Fruit fly (Drosophila melanogaster) whole organism, embryonic: ENCODE results near the gene CG10730.

Experiments used
- ATbp ChIP-seq: fragments of 200-800 bp; sonication (Bioruptor generic); optimal IDR thresholded peaks from 2 replicates; lab custom pipeline; 2017; ENCODE audit warnings: missing biosample characterization, mild to moderate bottlenecking, missing genetic modification characterization, missing genetic modification reagents
- Aef1 ChIP-seq: fragments of 200-800 bp; sonication (Bioruptor generic); IDR thresholded peaks from 3 replicates; pipeline ENCODE4 v1.3.6; 2022; ENCODE audit warnings: missing biosample characterization, missing genetic modification characterization
- Atf3 ChIP-seq: fragments of 200-800 bp; sonication (Bioruptor generic); optimal IDR thresholded peaks from 3 replicates; lab custom pipeline; 2016; ENCODE audit warnings: missing biosample characterization, missing genetic modification characterization
- Bdp1 ChIP-seq: fragments of 200-800 bp; sonication (Bioruptor generic); optimal IDR thresholded peaks from 3 replicates; lab custom pipeline; 2016; ENCODE audit warnings: missing biosample characterization, missing genetic modification characterization
- CG12104 ChIP-seq: fragments of 200-800 bp; sonication (Bioruptor generic); optimal IDR thresholded peaks from 3 replicates; lab custom pipeline; 2016; ENCODE audit warnings: missing biosample characterization, missing genetic modification characterization
- CG12659 ChIP-seq: fragments of 200-800 bp; sonication (Bioruptor generic); optimal IDR thresholded peaks from 3 replicates; lab custom pipeline; 2017; ENCODE audit warnings: mild to moderate bottlenecking, missing biosample characterization, missing genetic modification reagents, missing genetic modification characterization
- CG13296 ChIP-seq: fragments of 200-800 bp; sonication (Bioruptor generic); optimal IDR thresholded peaks from 3 replicates; lab custom pipeline; 2018; ENCODE audit warnings: missing biosample characterization, mild to moderate bottlenecking, missing genetic modification characterization
- CG14860 ChIP-seq: fragments of 200-800 bp; sonication (Bioruptor generic); IDR thresholded peaks from 3 replicates; pipeline ENCODE4 v1.3.6; 2022; ENCODE audit warnings: missing biosample characterization, missing genetic modification characterization; ENCODE audit not compliant: partially characterized antibody
- CG16863 ChIP-seq: fragments of 200-800 bp; sonication (Bioruptor generic); optimal IDR thresholded peaks from 3 replicates; lab custom pipeline; 2016; ENCODE audit warnings: missing biosample characterization, missing genetic modification characterization
- CG17361 ChIP-seq: fragments of 200-800 bp; sonication (Bioruptor generic); IDR thresholded peaks from 3 replicates; pipeline ENCODE4 v1.3.6; 2022; ENCODE audit warnings: missing biosample characterization, missing genetic modification characterization
- CG17385 ChIP-seq: fragments of 200-800 bp; sonication (Bioruptor generic); optimal IDR thresholded peaks from 3 replicates; lab custom pipeline; 2018; ENCODE audit warnings: missing biosample characterization, mild to moderate bottlenecking, missing genetic modification characterization
- CG17568 ChIP-seq: fragments of 200-800 bp; sonication (Bioruptor generic); optimal IDR thresholded peaks from 2 replicates; lab custom pipeline; 2018; ENCODE audit warnings: missing biosample characterization, mild to moderate bottlenecking, missing genetic modification characterization, moderate library complexity
- CG2129 ChIP-seq: fragments of 200-800 bp; sonication (Bioruptor generic); IDR thresholded peaks from 2 replicates; pipeline ENCODE4 v1.3.6; 2022; ENCODE audit warnings: missing biosample characterization, missing genetic modification characterization; ENCODE audit not compliant: partially characterized antibody
- CG2712 ChIP-seq: fragments of 200-800 bp; optimal IDR thresholded peaks from 3 replicates; lab custom pipeline; 2019; ENCODE audit warnings: missing biosample characterization, mild to moderate bottlenecking, missing genetic modification characterization, moderate library complexity
- CG30020 ChIP-seq: fragments of 200-800 bp; optimal IDR thresholded peaks from 2 replicates; lab custom pipeline; 2019; ENCODE audit warnings: missing biosample characterization, mild to moderate bottlenecking, missing genetic modification characterization, moderate library complexity
- CG33213 ChIP-seq: fragments of 200-800 bp; sonication (Bioruptor generic); optimal IDR thresholded peaks from 3 replicates; lab custom pipeline; 2016; ENCODE audit warnings: missing biosample characterization, missing genetic modification characterization
- CG42726 ChIP-seq: fragments of 200-800 bp; sonication (Bioruptor generic); IDR thresholded peaks from 2 replicates; pipeline ENCODE4 v1.3.6; 2022; ENCODE audit warnings: missing biosample characterization, missing genetic modification characterization; ENCODE audit not compliant: partially characterized antibody
- CG4617 ChIP-seq: fragments of 200-800 bp; sonication (Bioruptor generic); optimal IDR thresholded peaks from 3 replicates; lab custom pipeline; 2016; ENCODE audit warnings: missing biosample characterization, missing genetic modification characterization, borderline replicate concordance
- CG5245 ChIP-seq: fragments of 200-800 bp; sonication (Bioruptor generic); optimal IDR thresholded peaks from 3 replicates; lab custom pipeline; 2016; ENCODE audit warnings: missing biosample characterization, missing genetic modification characterization
- CG7372 ChIP-seq: fragments of 200-800 bp; sonication (Bioruptor generic); IDR thresholded peaks from 2 replicates; pipeline ENCODE4 v1.3.6; 2022; ENCODE audit warnings: missing biosample characterization, missing genetic modification characterization
- CG8281 ChIP-seq: fragments of 200-800 bp; sonication (Bioruptor generic); optimal IDR thresholded peaks from 2 replicates; lab custom pipeline; 2018; ENCODE audit warnings: missing biosample characterization, mild to moderate bottlenecking, missing genetic modification characterization, moderate library complexity
- CG8359 ChIP-seq: fragments of 200-800 bp; sonication (Bioruptor generic); optimal IDR thresholded peaks from 2 replicates; lab custom pipeline; 2017; ENCODE audit warnings: missing biosample characterization, mild to moderate bottlenecking, missing genetic modification characterization, borderline replicate concordance
- CG9876 ChIP-seq: fragments of 200-800 bp; sonication (Bioruptor generic); optimal IDR thresholded peaks from 2 replicates; lab custom pipeline; 2016; ENCODE audit warnings: missing biosample characterization, missing genetic modification characterization
- Chrac-16 ChIP-seq: fragments of 200-800 bp; sonication (Bioruptor generic); optimal IDR thresholded peaks from 3 replicates; lab custom pipeline; 2016; ENCODE audit warnings: missing biosample characterization, missing genetic modification characterization
- Dad ChIP-seq: fragments of 200-800 bp; sonication (Bioruptor generic); optimal IDR thresholded peaks from 3 replicates; lab custom pipeline; 2016; ENCODE audit warnings: missing biosample characterization, missing genetic modification characterization
- Eip74EF ChIP-seq, 2 experiments: fragments of 200-800 bp in 1 of 2; fragments of >200 bp in 1 of 2; sonication (Bioruptor generic) in 1 of 2; optimal IDR thresholded peaks; 2 replicates each; lab custom pipeline; 2017 to 2019; ENCODE audit warnings: missing biosample characterization in 2 of 2, missing genetic modification characterization in 2 of 2, mild to moderate bottlenecking in 1 of 2, moderate library complexity in 1 of 2
- Ets97D ChIP-seq: fragments of 200-800 bp; sonication (Bioruptor generic); optimal IDR thresholded peaks from 3 replicates; lab custom pipeline; 2016; ENCODE audit warnings: missing biosample characterization, missing genetic modification characterization
- Hey ChIP-seq: fragments of 200-800 bp; sonication (Bioruptor generic); optimal IDR thresholded peaks from 3 replicates; lab custom pipeline; 2018; ENCODE audit warnings: missing biosample characterization, mild to moderate bottlenecking, missing genetic modification characterization
- MESR4 ChIP-seq: fragments of 200-800 bp; sonication (Bioruptor generic); optimal IDR thresholded peaks from 2 replicates; lab custom pipeline; 2018; ENCODE audit warnings: missing biosample characterization, mild to moderate bottlenecking, missing genetic modification characterization, moderate library complexity
- PHDP ChIP-seq: fragments of 200-800 bp; sonication (Bioruptor generic); optimal IDR thresholded peaks from 3 replicates; lab custom pipeline; 2018; ENCODE audit warnings: missing biosample characterization, mild to moderate bottlenecking, missing genetic modification characterization, moderate library complexity
- ab ChIP-seq: fragments of 200-800 bp; sonication (Bioruptor generic); optimal IDR thresholded peaks from 2 replicates; lab custom pipeline; 2016; ENCODE audit warnings: missing biosample characterization, missing genetic modification characterization
- al ChIP-seq: fragments of 200-800 bp; sonication (Bioruptor generic); IDR thresholded peaks from 2 replicates; pipeline ENCODE4 v1.3.6; 2022; ENCODE audit warnings: missing biosample characterization, missing genetic modification characterization
- bcd ChIP-seq: fragments of 200-800 bp; sonication (Bioruptor generic); optimal IDR thresholded peaks from 2 replicates; lab custom pipeline; 2017; ENCODE audit warnings: missing biosample characterization, mild to moderate bottlenecking, missing genetic modification characterization
- bigmax ChIP-seq: fragments of 200-800 bp; sonication (Bioruptor generic); optimal IDR thresholded peaks from 2 replicates; lab custom pipeline; 2018; ENCODE audit warnings: missing biosample characterization, mild to moderate bottlenecking, missing genetic modification characterization
- chif ChIP-seq, 2 experiments: fragments of 200-800 bp; sonication (Bioruptor generic); optimal IDR thresholded peaks; 3 replicates each; lab custom pipeline; 2016; ENCODE audit warnings: missing biosample characterization in 2 of 2, missing genetic modification characterization in 2 of 2
- corto ChIP-seq: fragments of 200-800 bp; sonication (Bioruptor generic); optimal IDR thresholded peaks from 2 replicates; lab custom pipeline; 2016; ENCODE audit warnings: missing biosample characterization, mild to moderate bottlenecking, missing genetic modification characterization, moderate library complexity
- ewg ChIP-seq: fragments of 200-800 bp; sonication (Bioruptor generic); optimal IDR thresholded peaks from 3 replicates; lab custom pipeline; 2017; ENCODE audit warnings: mild to moderate bottlenecking, missing biosample characterization, missing genetic modification reagents, missing genetic modification characterization
- grau ChIP-seq: fragments of 200-800 bp; optimal IDR thresholded peaks from 3 replicates; lab custom pipeline; 2019; ENCODE audit warnings: missing biosample characterization, mild to moderate bottlenecking, missing genetic modification characterization, moderate library complexity
- gt ChIP-seq: fragments of 200-800 bp; sonication (Bioruptor generic); IDR thresholded peaks from 2 replicates; pipeline ENCODE4 v1.3.6; 2022; ENCODE audit warnings: missing biosample characterization, missing genetic modification characterization
- ken ChIP-seq: fragments of 200-800 bp; sonication (Bioruptor generic); IDR thresholded peaks from 3 replicates; pipeline ENCODE4 v1.3.6; 2022; ENCODE audit warnings: missing biosample characterization, missing genetic modification characterization
- lilli ChIP-seq: fragments of 200-800 bp; sonication (Bioruptor generic); optimal IDR thresholded peaks from 3 replicates; lab custom pipeline; 2016; ENCODE audit warnings: missing biosample characterization, missing genetic modification characterization
- phol ChIP-seq: fragments of 200-800 bp; sonication (Bioruptor generic); optimal IDR thresholded peaks from 3 replicates; lab custom pipeline; 2018; ENCODE audit warnings: missing biosample characterization, mild to moderate bottlenecking, missing genetic modification characterization, moderate library complexity
- ranshi ChIP-seq: fragments of 200-800 bp; sonication (Bioruptor generic); IDR thresholded peaks from 2 replicates; pipeline ENCODE4 v1.3.6; 2022; ENCODE audit warnings: missing biosample characterization, missing genetic modification characterization
- ssp ChIP-seq: fragments of 200-800 bp; sonication (Bioruptor generic); IDR thresholded peaks from 2 replicates; pipeline ENCODE4 v1.3.6; 2022; ENCODE audit warnings: missing biosample characterization, missing genetic modification characterization
- tin ChIP-seq: fragments of 200-800 bp; sonication (Bioruptor generic); optimal IDR thresholded peaks from 3 replicates; lab custom pipeline; 2016; ENCODE audit warnings: missing biosample characterization, missing genetic modification characterization
- tna ChIP-seq: fragments of 200-800 bp; sonication (Bioruptor generic); IDR thresholded peaks from 2 replicates; pipeline ENCODE4 v1.3.6; 2022; ENCODE audit warnings: missing biosample characterization, missing genetic modification characterization; ENCODE audit not compliant: partially characterized antibody
- trem ChIP-seq: fragments of 200-800 bp; optimal IDR thresholded peaks from 3 replicates; lab custom pipeline; 2019; ENCODE audit warnings: missing biosample characterization, mild to moderate bottlenecking, missing genetic modification characterization, moderate library complexity
- z ChIP-seq: fragments of 200-800 bp; sonication (Bioruptor generic); IDR thresholded peaks from 3 replicates; pipeline ENCODE4 v1.3.6; 2022; ENCODE audit warnings: missing biosample characterization, missing genetic modification characterization
- zfh1 ChIP-seq: fragments of 200-800 bp; sonication (Bioruptor generic); IDR thresholded peaks from 3 replicates; pipeline ENCODE4 v1.3.6; 2022; ENCODE audit warnings: missing biosample characterization, missing genetic modification characterization

The CG10730 gene

dm6 chr2L:20097105-20097631 is 25.2 kb upstream of the CG10730 start, which contains the start of the genes mRpS18B and Kua (continued):
- TF ChIP-seq CG12659 (GFP tag; lab: Kevin White, UChicago), result peak; percentile 67
- no peak for TF ChIP-seq Hey (tag; lab: Kevin White, UChicago)
- TF ChIP-seq CG2712 (tag; lab: Kevin White, UChicago), result peak; percentile 70
- TF ChIP-seq al, result peak; percentile 42; the same call in 1 of the 2 replicates
- TF ChIP-seq zfh1 (GFP tag; lab: Robert Waterston, UW), result peak; percentile 71; the same call in 1 of the 3 replicates
- TF ChIP-seq gt (GFP tag; lab: Robert Waterston, UW), result no peak
- TF ChIP-seq CG14860 (GFP tag; lab: Robert Waterston, UW), result peak; percentile 50; the same call in 2 of the 3 replicates
- TF ChIP-seq ken (GFP tag; lab: Robert Waterston, UW), result peak; percentile 71
- peak; percentile 64 for TF ChIP-seq PHDP (tag; lab: Kevin White, UChicago)
- peak; percentile 41 for TF ChIP-seq Ets97D (GFP tag; lab: Kevin White, UChicago)
- peak; percentile 77 for TF ChIP-seq CG17361 (GFP tag; lab: Robert Waterston, UW)
- peak; percentile 62 for TF ChIP-seq tin (GFP tag; lab: Kevin White, UChicago)
- peak; percentile 1 for TF ChIP-seq Bdp1 (GFP tag; lab: Kevin White, UChicago)
- TF ChIP-seq trem, result peak; percentile 54
- no peak for TF ChIP-seq CG17568 (GFP tag; lab: Kevin White, UChicago)
- no peak for TF ChIP-seq CG9876 (GFP tag; lab: Kevin White, UChicago)
- TF ChIP-seq CG17385 (GFP tag; lab: Kevin White, UChicago), result peak; percentile 38
- peak; percentile 51 for TF ChIP-seq CG12104 (GFP tag; lab: Kevin White, UChicago)
- TF ChIP-seq CG13296, result peak; percentile 54
- TF ChIP-seq Eip74EF (GFP tag; optimal IDR thresholded peaks at IDR 0.05; lab: Kevin White, UChicago), result peak in 1 of 2 experiments; percentile 40
- no peak for TF ChIP-seq ab (GFP tag; lab: Kevin White, UChicago)
- peak; percentile 62 for TF ChIP-seq bcd (GFP tag; lab: Kevin White, UChicago)
- 0 out of 2 replicates have a peak, but pooled peaks have one; percentile 43 for TF ChIP-seq CG42726 (GFP tag; lab: Robert Waterston, UW)
- TF ChIP-seq bigmax (GFP tag; lab: Kevin White, UChicago), result no peak
- TF ChIP-seq grau (tag; lab: Kevin White, UChicago), result peak; percentile 64
- peak; percentile 50 for TF ChIP-seq phol (tag; lab: Kevin White, UChicago)
- peak; percentile 51; the same call in 2 of the 3 replicates for TF ChIP-seq Aef1 (GFP tag; lab: Robert Waterston, UW)
- TF ChIP-seq CG5245, result no peak
- TF ChIP-seq Chrac-16 (GFP tag; lab: Kevin White, UChicago), result peak; percentile 40
- TF ChIP-seq CG16863 (GFP tag; lab: Kevin White, UChicago), result peak; percentile 35
- no peak for TF ChIP-seq Dad (GFP tag; lab: Kevin White, UChicago)
- TF ChIP-seq CG8281, result no peak
- peak; percentile 40 for TF ChIP-seq MESR4
- TF ChIP-seq chif (GFP tag; optimal IDR thresholded peaks at IDR 0.05; lab: Kevin White, UChicago), result no peak
- peak; percentile 60 for TF ChIP-seq ssp (GFP tag; lab: Robert Waterston, UW)
- no peak for TF ChIP-seq Atf3 (GFP tag; lab: Kevin White, UChicago)
- TF ChIP-seq lilli, result peak; percentile 47
- TF ChIP-seq CG8359 (GFP tag; lab: Kevin White, UChicago), result no peak
- TF ChIP-seq tna (GFP tag; lab: Robert Waterston, UW), result no peak
- TF ChIP-seq corto (GFP tag; lab: Kevin White, UChicago), result no peak
- no peak for TF ChIP-seq z
- TF ChIP-seq ewg (GFP tag; lab: Kevin White, UChicago), result no peak
- TF ChIP-seq ATbp (GFP tag; lab: Kevin White, UChicago), result no peak
- peak; percentile 40 for TF ChIP-seq CG2129 (GFP tag; lab: Robert Waterston, UW)
- TF ChIP-seq CG30020 (tag; lab: Kevin White, UChicago), result peak; percentile 45
- peak; percentile 57; the same call in 1 of the 2 replicates for TF ChIP-seq ranshi
- peak; percentile 40 for TF ChIP-seq CG4617 (GFP tag; lab: Kevin White, UChicago)
- 0 out of 2 replicates have a peak, but pooled peaks have one; percentile 32 for TF ChIP-seq CG7372 (GFP tag; lab: Robert Waterston, UW)
- peak; percentile 13 for TF ChIP-seq CG33213
